Fruit fly (Drosophila melanogaster) whole organism, wandering third instar larva: ENCODE results near the gene msi.

Experiments
- CG32264 ChIP-seq: fragments of 200-800 bp; sonication (Bioruptor generic); optimal IDR thresholded peaks from 2 replicates; lab custom pipeline; 2016; ENCODE audit warnings: missing biosample characterization, missing genetic modification characterization
- CG9705 ChIP-seq: fragments of 200-800 bp; sonication (Bioruptor generic); optimal IDR thresholded peaks from 2 replicates; lab custom pipeline; 2018; ENCODE audit warnings: missing biosample characterization, mild to moderate bottlenecking, missing genetic modification characterization
- CrebA ChIP-seq: fragments of 200-800 bp; sonication (Bioruptor generic); optimal IDR thresholded peaks from 2 replicates; lab custom pipeline; 2016; ENCODE audit warnings: missing biosample characterization, mild to moderate bottlenecking, missing genetic modification characterization, borderline replicate concordance
- Dfd ChIP-seq: fragments of >200 bp; optimal IDR thresholded peaks from 2 replicates; lab custom pipeline; 2017; ENCODE audit warnings: missing biosample characterization, missing genetic modification characterization
- Dif ChIP-seq: fragments of 200-275, 200-300 bp; sonication (Bioruptor generic); optimal IDR thresholded peaks from 2 replicates; lab custom pipeline; 2018; ENCODE audit warnings: missing biosample characterization, missing genetic modification characterization; ENCODE audit not compliant: partially characterized antibody
- HLH106 ChIP-seq: fragments of 200-800 bp; optimal IDR thresholded peaks from 3 replicates; lab custom pipeline; 2019; ENCODE audit warnings: missing biosample characterization, mild to moderate bottlenecking, missing genetic modification characterization, moderate library complexity
- Hnf4 ChIP-seq: fragments of 200-800 bp; sonication (Bioruptor generic); optimal IDR thresholded peaks from 2 replicates; lab custom pipeline; 2016; ENCODE audit warnings: missing biosample characterization, mild to moderate bottlenecking, missing genetic modification characterization
- Hr78 ChIP-seq: fragments of >200 bp; optimal IDR thresholded peaks from 2 replicates; lab custom pipeline; 2017; ENCODE audit warnings: missing biosample characterization, missing genetic modification characterization
- Hr83 ChIP-seq: fragments of 200-300 bp; sonication (Bioruptor generic); optimal IDR thresholded peaks from 2 replicates; lab custom pipeline; 2016; ENCODE audit warnings: missing biosample characterization, mild to moderate bottlenecking, missing genetic modification characterization, moderate library complexity; ENCODE audit not compliant: poor library complexity, severe bottlenecking
- Jra ChIP-seq: sonication (Bioruptor generic); optimal IDR thresholded peaks from 2 replicates; lab custom pipeline; 2016; ENCODE audit warnings: missing biosample characterization, missing genetic modification characterization
- Mio ChIP-seq: sonication (Bioruptor generic); optimal IDR thresholded peaks from 2 replicates; lab custom pipeline; 2016; ENCODE audit warnings: missing biosample characterization, missing genetic modification characterization
- Myc ChIP-seq: fragments of >200 bp; optimal IDR thresholded peaks from 2 replicates; lab custom pipeline; 2017
- N ChIP-seq: fragments of >200 bp; optimal IDR thresholded peaks from 2 replicates; lab custom pipeline; 2018; ENCODE audit warnings: missing biosample characterization, missing external identifiers, missing genetic modification characterization
- OdsH ChIP-seq: fragments of 200-800 bp; sonication (Bioruptor generic); optimal IDR thresholded peaks from 2 replicates; lab custom pipeline; 2016; ENCODE audit warnings: missing biosample characterization, mild to moderate bottlenecking, missing genetic modification characterization
- Rel ChIP-seq, 2 experiments: fragments of 200-800 bp; sonication (Bioruptor generic) in 1 of 2; optimal IDR thresholded peaks; 2 replicates in 1 of 2; 3 replicates in 1 of 2; lab custom pipeline; 2016 to 2019; ENCODE audit warnings: mild to moderate bottlenecking in 2 of 2, missing biosample characterization in 2 of 2, missing genetic modification characterization in 2 of 2, moderate library complexity in 1 of 2
- Sp1 ChIP-seq: fragments of 200-800 bp; sonication (Bioruptor generic); optimal IDR thresholded peaks from 3 replicates; lab custom pipeline; 2019; ENCODE audit warnings: missing biosample characterization, mild to moderate bottlenecking, missing genetic modification characterization, moderate library complexity
- Vsx2 ChIP-seq: fragments of 200-300, 225-300 bp; sonication (Bioruptor generic); optimal IDR thresholded peaks from 2 replicates; lab custom pipeline; 2018; ENCODE audit warnings: missing biosample characterization, missing genetic modification characterization; ENCODE audit not compliant: partially characterized antibody
- br ChIP-seq: fragments of 200-800 bp; sonication (Bioruptor generic); optimal IDR thresholded peaks from 2 replicates; lab custom pipeline; 2016; ENCODE audit warnings: missing biosample characterization, missing genetic modification characterization
- brk ChIP-seq: fragments of 200-800 bp; sonication (Bioruptor generic); optimal IDR thresholded peaks from 2 replicates; lab custom pipeline; 2016; ENCODE audit warnings: missing biosample characterization, mild to moderate bottlenecking, missing genetic modification characterization
- dl ChIP-seq, 2 experiments: fragments of 175-275, 200-275 bp in 1 of 2; fragments of 200-275 bp in 1 of 2; sonication (Bioruptor generic); optimal IDR thresholded peaks; lab custom pipeline; 2018; ENCODE audit warnings: mild to moderate bottlenecking in 2 of 2, missing biosample characterization in 2 of 2, missing genetic modification characterization in 2 of 2, moderate library complexity in 2 of 2; ENCODE audit not compliant: partially characterized antibody in 2 of 2, insufficient read depth in 1 of 2
- dmrt93B ChIP-seq: fragments of 200-800 bp; sonication (Bioruptor generic); optimal IDR thresholded peaks from 2 replicates; lab custom pipeline; 2018; ENCODE audit warnings: missing biosample characterization, mild to moderate bottlenecking, missing genetic modification characterization
- dsf ChIP-seq: sonication (Bioruptor generic); optimal IDR thresholded peaks from 2 replicates; lab custom pipeline; 2016; ENCODE audit warnings: missing biosample characterization, missing genetic modification characterization, borderline replicate concordance
- ey ChIP-seq: fragments of 200-800 bp; sonication (Bioruptor generic); optimal IDR thresholded peaks from 2 replicates; lab custom pipeline; 2016; ENCODE audit warnings: missing biosample characterization, missing genetic modification characterization
- foxo ChIP-seq, 2 experiments: fragments of 200-800 bp; sonication (Bioruptor generic); optimal IDR thresholded peaks; 2 replicates in 1 of 2; 3 replicates in 1 of 2; lab custom pipeline; 2016 to 2017; ENCODE audit warnings: missing biosample characterization in 2 of 2, missing genetic modification characterization in 2 of 2
- fru ChIP-seq: fragments of 200-800 bp; sonication (Bioruptor generic); optimal IDR thresholded peaks from 3 replicates; lab custom pipeline; 2016; ENCODE audit warnings: missing biosample characterization, mild to moderate bottlenecking, missing genetic modification characterization
- h ChIP-seq: fragments of 200-800 bp; sonication (Bioruptor generic); optimal IDR thresholded peaks from 3 replicates; lab custom pipeline; 2016; ENCODE audit warnings: missing biosample characterization, mild to moderate bottlenecking, missing genetic modification characterization
- jim ChIP-seq: fragments of 175-275, 200-325 bp; sonication (Bioruptor generic); optimal IDR thresholded peaks from 2 replicates; lab custom pipeline; 2016; ENCODE audit warnings: missing biosample characterization, mild to moderate bottlenecking, missing genetic modification characterization
- lola ChIP-seq: fragments of >200 bp; optimal IDR thresholded peaks from 2 replicates; lab custom pipeline; 2017; ENCODE audit warnings: missing biosample characterization, missing genetic modification characterization
- pan ChIP-seq: fragments of >200 bp; optimal IDR thresholded peaks from 2 replicates; lab custom pipeline; 2017
- psq ChIP-seq: fragments of 200-800 bp; sonication (Bioruptor generic); optimal IDR thresholded peaks from 3 replicates; lab custom pipeline; 2017; ENCODE audit warnings: missing biosample characterization, mild to moderate bottlenecking, missing genetic modification characterization, moderate library complexity
- rgr ChIP-seq: fragments of 200-800 bp; sonication (Bioruptor generic); optimal IDR thresholded peaks from 3 replicates; lab custom pipeline; 2016; ENCODE audit warnings: missing biosample characterization, mild to moderate bottlenecking, missing genetic modification characterization
- sage ChIP-seq: fragments of 200-800 bp; sonication (Bioruptor generic); optimal IDR thresholded peaks from 2 replicates; lab custom pipeline; 2016; ENCODE audit warnings: missing biosample characterization, mild to moderate bottlenecking, missing genetic modification characterization
- sv ChIP-seq: fragments of 200-800 bp; sonication (Bioruptor generic); optimal IDR thresholded peaks from 3 replicates; lab custom pipeline; 2016; ENCODE audit warnings: missing biosample characterization, missing genetic modification characterization
- usp ChIP-seq: fragments of >200 bp; optimal IDR thresholded peaks from 2 replicates; lab custom pipeline; 2017; ENCODE audit warnings: missing biosample characterization, missing genetic modification characterization
- woc ChIP-seq: sonication (Bioruptor generic); optimal IDR thresholded peaks from 2 replicates; lab custom pipeline; 2016; ENCODE audit warnings: missing biosample characterization, mild to moderate bottlenecking, missing genetic modification characterization

Gene msi

DNA sequence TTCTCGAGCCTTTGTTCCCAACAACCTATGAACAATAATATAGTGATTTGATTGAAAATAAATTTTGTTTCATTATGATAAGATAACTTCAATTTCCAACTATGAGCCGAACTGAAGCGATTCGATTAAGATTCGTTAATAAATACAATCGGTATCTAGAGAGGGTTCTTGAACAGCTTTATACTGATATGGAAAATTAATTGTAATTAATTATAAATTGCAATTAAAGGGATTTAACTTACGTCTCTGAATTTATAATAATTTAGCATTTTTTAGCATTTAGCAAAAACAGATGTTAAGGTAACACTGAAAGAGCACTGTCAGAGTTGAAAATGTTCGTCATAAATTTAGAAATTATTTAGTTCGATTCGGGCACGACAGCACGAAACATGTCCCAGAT is 9.9 kb upstream of the msi start, which contains the start of gene CG5111:
Gene CG5111 (plus strand): TSS at position 301 of the 400 bp plus-strand sequence.
- TF ChIP-seq fru (GFP tag; lab: Kevin White, UChicago) (no peak), Dfd (no peak), Hnf4 (GFP tag; lab: Kevin White, UChicago) (no peak), sage (GFP tag; lab: Kevin White, UChicago) (no peak), br (GFP tag; lab: Kevin White, UChicago) (no peak), Hr78 (GFP tag; lab: Kevin White, UChicago) (no peak), dl (GFP tag; optimal IDR thresholded peaks at IDR 0.05; lab: Kevin White, UChicago; ENCODE audit: insufficient read depth in 1 of 2, partially characterized antibody in 2 of 2) (no peak), jim (GFP tag; lab: Kevin White, UChicago) (no peak), foxo (GFP tag; optimal IDR thresholded peaks at IDR 0.05; lab: Kevin White, UChicago) (no peak), CG9705 (GFP tag; lab: Kevin White, UChicago) (no peak), pan (lab: Kevin White, UChicago) (no peak), HLH106 (tag; lab: Kevin White, UChicago) (no peak), Jra (no peak), OdsH (no peak), Myc (no peak), dsf (GFP tag; lab: Kevin White, UChicago) (no peak), dmrt93B (GFP tag; lab: Kevin White, UChicago) (no peak), psq (GFP tag; lab: Kevin White, UChicago) (no peak)
- TF ChIP-seq, all 38 proteins: peak for 0

DNA sequence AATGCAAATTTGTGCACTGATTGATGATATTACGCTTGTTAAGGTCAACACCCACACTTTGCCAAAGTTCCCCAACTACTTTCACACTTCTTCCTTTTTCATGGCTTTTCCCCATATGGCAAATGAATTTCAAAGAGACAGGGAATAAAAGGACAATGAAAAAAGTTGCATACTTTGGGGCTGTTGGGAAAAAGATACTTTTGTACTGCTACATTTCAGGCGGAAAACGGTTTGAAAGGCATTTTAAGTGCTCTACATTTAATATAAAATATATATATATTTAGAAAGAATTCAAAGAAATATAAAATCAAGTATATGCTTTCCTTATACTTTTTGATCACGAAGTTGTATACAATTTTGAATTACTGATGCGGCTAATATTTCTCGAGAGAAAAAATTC is 3.2 kb upstream of the msi start:
- TF ChIP-seq Hr78 (GFP tag; lab: Kevin White, UChicago) (no peak), Dfd (no peak), CrebA (GFP tag; lab: Kevin White, UChicago) (no peak), sv (GFP tag; lab: Kevin White, UChicago) (no peak), Myc (peak; percentile 83), dmrt93B (GFP tag; lab: Kevin White, UChicago) (no peak), N (peak; percentile 22), lola (GFP tag; lab: Kevin White, UChicago) (no peak), CG9705 (GFP tag; lab: Kevin White, UChicago) (no peak), Vsx2 (GFP tag; lab: Kevin White, UChicago) (no peak), sage (GFP tag; lab: Kevin White, UChicago) (no peak)

DNA sequence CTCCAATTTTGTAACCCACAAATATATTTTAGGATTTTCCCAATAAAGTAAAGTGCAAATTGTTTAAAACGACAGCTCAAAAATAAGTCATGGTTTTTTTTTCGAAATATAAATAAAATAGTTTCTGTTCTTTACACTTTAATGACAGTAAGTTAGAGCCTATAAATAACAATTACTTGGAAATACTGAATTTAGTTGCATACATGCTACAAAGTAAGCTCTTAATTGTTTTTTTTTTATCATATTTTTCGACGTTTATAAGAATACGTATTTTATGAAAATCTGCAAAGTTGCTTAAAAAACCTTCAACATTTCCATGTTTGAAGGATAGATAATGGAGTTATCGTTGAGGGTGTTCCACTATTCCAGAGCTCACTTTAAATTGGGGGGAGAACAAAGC is 1.6 kb downstream of the msi start:
- TF ChIP-seq Dif (GFP tag; lab: Kevin White, UChicago) = no peak
- no peak for TF ChIP-seq Rel (GFP tag; optimal IDR thresholded peaks at IDR 0.05; lab: Kevin White, UChicago)
- no peak for TF ChIP-seq Rel (tag; optimal IDR thresholded peaks at IDR 0.05; lab: Kevin White, UChicago)
- no peak for TF ChIP-seq Jra
- no peak for TF ChIP-seq fru (GFP tag; lab: Kevin White, UChicago)
- TF ChIP-seq CG32264 (GFP tag; lab: Kevin White, UChicago) = no peak
- no peak for TF ChIP-seq brk (GFP tag; lab: Kevin White, UChicago)
- no peak for TF ChIP-seq Myc
- TF ChIP-seq Hr78 (GFP tag; lab: Kevin White, UChicago) = no peak
- no peak for TF ChIP-seq Hr83 (GFP tag; lab: Kevin White, UChicago)
- TF ChIP-seq Vsx2 (GFP tag; lab: Kevin White, UChicago) = no peak
- no peak for TF ChIP-seq Sp1 (GFP tag; lab: Kevin White, UChicago)
- no peak for TF ChIP-seq woc (GFP tag; lab: Kevin White, UChicago)
- TF ChIP-seq rgr (GFP tag; lab: Kevin White, UChicago) = no peak
- no peak for TF ChIP-seq usp (GFP tag; lab: Kevin White, UChicago)
- no peak for TF ChIP-seq Dfd
- TF ChIP-seq CG9705 (GFP tag; lab: Kevin White, UChicago) = no peak
- no peak for TF ChIP-seq br (GFP tag; lab: Kevin White, UChicago)
- TF ChIP-seq HLH106 (tag; lab: Kevin White, UChicago) = no peak

DNA sequence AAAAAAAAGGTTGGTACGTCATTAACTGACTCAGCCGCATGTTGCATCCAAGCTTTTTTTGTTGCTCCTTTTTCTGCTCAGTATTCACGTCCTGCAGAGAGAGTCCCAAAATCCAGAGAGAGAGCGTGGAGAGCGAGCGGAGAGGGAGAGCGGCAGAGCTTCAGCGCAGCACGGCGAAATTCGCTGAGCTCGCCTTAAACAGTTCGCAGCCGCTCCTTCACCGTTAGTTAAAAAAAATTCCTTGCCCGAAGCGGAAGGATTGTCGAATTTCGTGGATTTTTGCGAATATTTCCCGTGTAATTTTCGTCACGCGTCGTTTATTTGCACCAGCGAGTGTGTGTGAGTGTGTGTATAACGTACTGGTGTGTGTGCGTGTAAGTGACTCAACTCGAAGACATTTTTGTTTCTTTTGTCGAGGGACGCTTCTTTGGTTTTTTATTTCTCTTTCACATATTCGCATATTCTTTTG is 2.2 kb downstream of the msi start:
- TF ChIP-seq lola (GFP tag; lab: Kevin White, UChicago) = no peak
- peak; percentile 42 for TF ChIP-seq Hr83 (GFP tag; lab: Kevin White, UChicago)
- no peak for TF ChIP-seq Mio (GFP tag; lab: Kevin White, UChicago)
- no peak for TF ChIP-seq ey
- TF ChIP-seq fru (GFP tag; lab: Kevin White, UChicago) = no peak
- TF ChIP-seq Sp1 (GFP tag; lab: Kevin White, UChicago) = peak; percentile 27
- no peak for TF ChIP-seq woc (GFP tag; lab: Kevin White, UChicago)
- TF ChIP-seq HLH106 (tag; lab: Kevin White, UChicago) = no peak
- TF ChIP-seq sv (GFP tag; lab: Kevin White, UChicago) = no peak
- no peak for TF ChIP-seq jim (GFP tag; lab: Kevin White, UChicago)
- TF ChIP-seq dl (GFP tag; optimal IDR thresholded peaks at IDR 0.05; lab: Kevin White, UChicago; ENCODE audit: insufficient read depth in 1 of 2, partially characterized antibody in 2 of 2) = peak; percentile 67 to 89
- TF ChIP-seq CrebA (GFP tag; lab: Kevin White, UChicago) = no peak
- no peak for TF ChIP-seq N
- peak; percentile 85 for TF ChIP-seq Dif (GFP tag; lab: Kevin White, UChicago)
- no peak for TF ChIP-seq Dfd
- TF ChIP-seq Myc = no peak
- peak; percentile 27 for TF ChIP-seq Rel (GFP tag; optimal IDR thresholded peaks at IDR 0.05; lab: Kevin White, UChicago)
- no peak for TF ChIP-seq Rel (tag; optimal IDR thresholded peaks at IDR 0.05; lab: Kevin White, UChicago)
- TF ChIP-seq usp (GFP tag; lab: Kevin White, UChicago) = no peak
- TF ChIP-seq Jra = peak; percentile 59
- no peak for TF ChIP-seq h (GFP tag; lab: Kevin White, UChicago)
- peak; percentile 58 for TF ChIP-seq Vsx2 (GFP tag; lab: Kevin White, UChicago)
- no peak for TF ChIP-seq pan (lab: Kevin White, UChicago)
- no peak for TF ChIP-seq brk (GFP tag; lab: Kevin White, UChicago)
- no peak for TF ChIP-seq Hr78 (GFP tag; lab: Kevin White, UChicago)
- TF ChIP-seq dsf (GFP tag; lab: Kevin White, UChicago) = no peak
- no peak for TF ChIP-seq br (GFP tag; lab: Kevin White, UChicago)
- TF ChIP-seq, all 38 proteins: peak for 7
